Fruit fly (Drosophila melanogaster) whole organism, pupa: ENCODE results near the gene CG10214.

Experiments
- CG10348 ChIP-seq: fragments of 200-800 bp; sonication (Bioruptor generic); IDR thresholded peaks from 2 replicates; pipeline ENCODE4 v1.3.6; 2022; ENCODE audit warnings: missing biosample characterization, missing genetic modification characterization
- CG12605 ChIP-seq: fragments of 200-800 bp; sonication (Bioruptor generic); IDR thresholded peaks from 2 replicates; pipeline ENCODE4 v1.3.6; 2022; ENCODE audit warnings: missing biosample characterization, missing genetic modification characterization
- CG13204 ChIP-seq: fragments of 200-800 bp; sonication (Bioruptor generic); optimal IDR thresholded peaks from 2 replicates; lab custom pipeline; 2018; ENCODE audit warnings: missing biosample characterization, mild to moderate bottlenecking, missing genetic modification characterization, moderate library complexity
- CG17806 ChIP-seq: fragments of 200-800 bp; sonication (Bioruptor generic); optimal IDR thresholded peaks from 2 replicates; lab custom pipeline; 2018; ENCODE audit warnings: missing biosample characterization, mild to moderate bottlenecking, missing genetic modification characterization, moderate library complexity
- CG8159 ChIP-seq: fragments of 200-800 bp; sonication (Bioruptor generic); optimal IDR thresholded peaks from 3 replicates; lab custom pipeline; 2018; ENCODE audit warnings: missing biosample characterization, mild to moderate bottlenecking, missing genetic modification characterization, moderate library complexity
- CG8301 ChIP-seq: fragments of 200-800 bp; sonication (Bioruptor generic); optimal IDR thresholded peaks from 2 replicates; lab custom pipeline; 2018; ENCODE audit warnings: missing biosample characterization, mild to moderate bottlenecking, missing genetic modification characterization
- CG9948 ChIP-seq: fragments of 200-800 bp; sonication (Bioruptor generic); optimal IDR thresholded peaks from 2 replicates; lab custom pipeline; 2018; ENCODE audit warnings: missing biosample characterization, mild to moderate bottlenecking, missing genetic modification characterization, moderate library complexity
- D1 ChIP-seq: fragments of 200-800 bp; sonication (Bioruptor generic); optimal IDR thresholded peaks from 2 replicates; lab custom pipeline; 2018; ENCODE audit warnings: missing biosample characterization, mild to moderate bottlenecking, missing genetic modification characterization, moderate library complexity
- EcR ChIP-seq: fragments of 200-800 bp; sonication (Bioruptor generic); optimal IDR thresholded peaks from 3 replicates; lab custom pipeline; 2019; ENCODE audit warnings: missing biosample characterization, missing genetic modification characterization, mild to moderate bottlenecking, moderate library complexity, missing genetic modification reagents
- Ets98B ChIP-seq: fragments of 200-800 bp; sonication (Bioruptor generic); IDR thresholded peaks from 2 replicates; pipeline ENCODE4 v1.3.6; 2022; ENCODE audit warnings: missing biosample characterization, missing genetic modification characterization
- Snoo ChIP-seq: fragments of 200-800 bp; sonication (Bioruptor generic); optimal IDR thresholded peaks from 3 replicates; lab custom pipeline; 2017; ENCODE audit warnings: missing biosample characterization, mild to moderate bottlenecking, missing genetic modification characterization, inconsistent platforms
- fd96Ca ChIP-seq: fragments of 200-800 bp; sonication (Bioruptor generic); IDR thresholded peaks from 3 replicates; pipeline ENCODE4 v1.3.6; 2022; ENCODE audit warnings: missing biosample characterization, missing genetic modification characterization
- gl ChIP-seq: fragments of 200-800 bp; sonication (Bioruptor generic); optimal IDR thresholded peaks from 2 replicates; lab custom pipeline; 2018; ENCODE audit warnings: missing biosample characterization, mild to moderate bottlenecking, missing genetic modification characterization
- rn ChIP-seq: fragments of 200-800 bp; sonication (Bioruptor generic); IDR thresholded peaks from 2 replicates; pipeline ENCODE4 v1.3.6; 2022; ENCODE audit warnings: missing biosample characterization, missing genetic modification characterization

DNA sequence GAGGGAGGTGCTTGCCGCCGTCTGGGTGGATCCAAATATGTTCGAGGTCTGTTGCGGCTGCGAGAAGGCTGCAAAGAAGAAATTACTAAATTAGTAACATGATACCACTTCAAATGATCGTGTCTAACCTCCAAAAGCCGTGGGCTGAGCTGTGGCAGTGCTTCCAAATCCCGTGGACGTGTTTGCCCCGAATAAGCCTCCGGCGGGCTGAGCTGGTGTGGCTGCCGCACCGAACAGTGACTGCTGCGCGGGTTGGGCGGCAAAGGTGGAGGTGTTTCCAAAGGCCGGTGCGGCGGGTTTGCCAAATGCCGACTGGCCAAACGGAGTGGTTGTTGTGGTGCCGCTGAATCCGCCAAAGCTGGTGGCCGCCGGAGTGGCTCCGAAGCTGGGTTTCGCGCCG is 13.5 kb upstream of the CG10214 start:
- TF ChIP-seq rn (GFP tag; lab: Robert Waterston, UW): no peak
- no peak for TF ChIP-seq Snoo (tag; lab: Kevin White, UChicago)
- no peak for TF ChIP-seq CG8159 (tag; lab: Kevin White, UChicago)
- no peak for TF ChIP-seq D1 (tag; lab: Kevin White, UChicago)
- TF ChIP-seq CG17806 (tag; lab: Kevin White, UChicago): no peak
- TF ChIP-seq EcR (GFP tag; lab: Kevin White, UChicago): no peak
- no peak for TF ChIP-seq gl (tag; lab: Kevin White, UChicago)
- no peak for TF ChIP-seq CG9948 (tag; lab: Kevin White, UChicago)
- TF ChIP-seq CG12605 (GFP tag; lab: Robert Waterston, UW): no peak
- TF ChIP-seq CG8301: no peak
- TF ChIP-seq CG10348 (GFP tag; lab: Robert Waterston, UW): no peak
- no peak for TF ChIP-seq fd96Ca
- no peak for TF ChIP-seq Ets98B (GFP tag; lab: Robert Waterston, UW)
- no peak for TF ChIP-seq CG13204
